Worm (Caenorhabditis elegans) whole organism, late embryonic: ENCODE data around the gene pak-2.

Experiments
- ceh-9 ChIP-seq: sonication (generic microtip); optimal IDR thresholded peaks from 2 replicates; lab custom pipeline; 2016; ENCODE audit warnings: mild to moderate bottlenecking, missing genetic modification characterization, inconsistent platforms, missing compliant biosample characterization
- elt-2 ChIP-seq: sonication (generic microtip); optimal IDR thresholded peaks from 2 replicates; lab custom pipeline; 2016; ENCODE audit warnings: missing genetic modification reagents, missing genetic modification characterization, missing compliant biosample characterization
- pha-2 ChIP-seq: sonication (generic microtip); optimal IDR thresholded peaks from 2 replicates; lab custom pipeline; 2017; ENCODE audit warnings: mild to moderate bottlenecking, missing genetic modification characterization, missing compliant biosample characterization

DNA sequence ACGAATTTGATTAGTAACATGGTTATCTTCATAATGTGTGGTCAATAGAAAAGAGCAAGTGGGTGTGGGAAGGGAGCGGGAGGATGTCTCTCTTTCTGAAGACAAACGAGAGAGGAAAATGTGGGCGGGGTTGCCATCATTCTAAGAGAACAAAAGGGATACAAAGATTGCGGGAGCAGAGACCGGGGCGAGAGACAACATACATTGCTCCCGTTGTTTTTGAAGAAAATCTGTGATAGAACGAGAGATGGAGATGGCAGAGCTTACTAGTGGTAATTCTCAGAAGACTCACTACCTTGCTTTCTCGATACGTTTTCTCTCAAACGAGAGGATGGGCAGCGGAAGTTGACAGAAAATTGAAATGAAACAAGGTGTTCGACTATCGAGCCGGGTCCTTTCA is 34.1 kb upstream of the pak-2 start:
- no peak for TF ChIP-seq pha-2 (tag; lab: Kevin White, UChicago)
- TF ChIP-seq ceh-9: no peak
- no peak for TF ChIP-seq elt-2 (tag; lab: Kevin White, UChicago)
